Worm (Caenorhabditis elegans): Measurements from ENCODE around the gene C44B7.11.
A peak's percentile ranks its signal among the peaks of the same experiment; 100 is the strongest.

The C44B7.11 gene

ce11 chrII:6940726-6941230 is 43.4 kb upstream of the C44B7.11 start:
- no peak for TF ChIP-seq fos-1 (tag; optimal IDR thresholded peaks at IDR 0.05)
- TF ChIP-seq jun-1 (tag; optimal IDR thresholded peaks at IDR 0.05): no peak
- no peak for TF ChIP-seq ztf-4 (tag; optimal IDR thresholded peaks at IDR 0.05)
- TF ChIP-seq hlh-4 (tag; optimal IDR thresholded peaks at IDR 0.05): no peak
- no peak for TF ChIP-seq aha-1 (tag; optimal IDR thresholded peaks at IDR 0.05)
- TF ChIP-seq hpl-2 (GFP tag; optimal IDR thresholded peaks at IDR 0.05): no peak
- no peak for TF ChIP-seq nhr-47 (tag; optimal IDR thresholded peaks at IDR 0.05)
- no peak for TF ChIP-seq mdl-1 (tag; optimal IDR thresholded peaks at IDR 0.05)
- TF ChIP-seq snpc-4 (tag; optimal IDR thresholded peaks at IDR 0.05): no peak
- no peak for TF ChIP-seq tbx-2 (tag; optimal IDR thresholded peaks at IDR 0.05)
- TF ChIP-seq grh-1 (GFP tag; IDR thresholded peaks at IDR 0.05): no peak
- no peak for TF ChIP-seq nhr-28 (tag; optimal IDR thresholded peaks at IDR 0.05)
- TF ChIP-seq tlp-1 (tag; optimal IDR thresholded peaks at IDR 0.05): no peak
- TF ChIP-seq nhr-85 (tag): no peak
- TF ChIP-seq fkh-8 (tag; optimal IDR thresholded peaks at IDR 0.05): peak; percentile 40
- no peak for TF ChIP-seq ets-5 (GFP tag; IDR thresholded peaks at IDR 0.05)
- TF ChIP-seq isw-1 (GFP tag; IDR thresholded peaks at IDR 0.05): no peak
- TF ChIP-seq lin-14 (GFP tag; optimal IDR thresholded peaks at IDR 0.05): peak; percentile 28
- no peak for TF ChIP-seq pag-3 (tag; optimal IDR thresholded peaks at IDR 0.05; ENCODE audit: borderline replicate concordance, insufficient read depth)
- no peak for TF ChIP-seq skn-1 (tag; optimal IDR thresholded peaks at IDR 0.05)
- no peak for TF ChIP-seq nhr-71 (tag; optimal IDR thresholded peaks at IDR 0.05)
- peak; percentile 16 for TF ChIP-seq mep-1 (tag; optimal IDR thresholded peaks at IDR 0.05)
- no peak for TF ChIP-seq fkh-10 (GFP tag; optimal IDR thresholded peaks at IDR 0.05)
- no peak for TF ChIP-seq mef-2 (tag; optimal IDR thresholded peaks at IDR 0.05)
- TF ChIP-seq ama-1 (optimal IDR thresholded peaks at IDR 0.05): no peak

- no peak for TF ChIP-seq zip-4 (GFP tag; optimal IDR thresholded peaks at IDR 0.05)
- peak; percentile 3 for TF ChIP-seq lin-14 (GFP tag; optimal IDR thresholded peaks at IDR 0.05)
- no peak for TF ChIP-seq aha-1 (tag; optimal IDR thresholded peaks at IDR 0.05)
These were observed 42.5 kb upstream of the C44B7.11 start for ce11 chrII:6939873-6940272.

ce11 chrII:6937057-6937456 is 39.7 kb upstream of the C44B7.11 start:
- TF ChIP-seq fkh-8 (tag; optimal IDR thresholded peaks at IDR 0.05) (peak; percentile 2), ceh-82 (tag; optimal IDR thresholded peaks at IDR 0.05) (no peak), nhr-237 (tag; optimal IDR thresholded peaks at IDR 0.05) (no peak), dsc-1 (tag; optimal IDR thresholded peaks at IDR 0.05) (peak; percentile 32)

- no peak for TF ChIP-seq lin-39 (tag; optimal IDR thresholded peaks at IDR 0.05)
- peak; percentile 4 for TF ChIP-seq nhr-71 (tag; optimal IDR thresholded peaks at IDR 0.05)
- no peak for TF ChIP-seq dsc-1 (tag; optimal IDR thresholded peaks at IDR 0.05)
- no peak for TF ChIP-seq efl-1 (optimal IDR thresholded peaks at IDR 0.05)
- TF ChIP-seq efl-1 (GFP tag; optimal IDR thresholded peaks at IDR 0.05 in 1 of 2): peak in 1 of 2 experiments; percentile 71
These were observed 39.2 kb upstream of the C44B7.11 start for ce11 chrII:6936528-6936927.

ce11 chrII:6935975-6936374 is 38.6 kb upstream of the C44B7.11 start:
- TF ChIP-seq efl-1 (optimal IDR thresholded peaks at IDR 0.05): no peak
- TF ChIP-seq efl-1 (GFP tag; optimal IDR thresholded peaks at IDR 0.05 in 1 of 2): peak in 1 of 2 experiments; percentile 88
- peak; percentile 19 for TF ChIP-seq egl-13 (tag; optimal IDR thresholded peaks at IDR 0.05)
- peak; percentile 41 for TF ChIP-seq dsc-1 (tag; optimal IDR thresholded peaks at IDR 0.05)
- no peak for TF ChIP-seq aha-1 (tag; optimal IDR thresholded peaks at IDR 0.05)
- TF ChIP-seq ceh-82 (tag; optimal IDR thresholded peaks at IDR 0.05): no peak
- peak; percentile 29 for TF ChIP-seq tbx-2 (tag; optimal IDR thresholded peaks at IDR 0.05)
- TF ChIP-seq unc-86 (tag; optimal IDR thresholded peaks at IDR 0.05): peak; percentile 36
- TF ChIP-seq ztf-11 (tag; optimal IDR thresholded peaks at IDR 0.05): peak in 1 of 2 experiments; percentile 50
